Fruit fly (Drosophila melanogaster): ENCODE measurements around the gene CG32284.

dm6 chr3L:3159309-3160194, 26.9 kb upstream of the CG32284 start, which contains the start of the genes ND-30 and CG15812:
- TF ChIP-seq rgr (GFP tag; optimal IDR thresholded peaks at IDR 0.05) (no peak), tai (GFP tag; optimal IDR thresholded peaks at IDR 0.05) (no peak), Hr78 (GFP tag; optimal IDR thresholded peaks at IDR 0.05) (no peak), h (GFP tag; optimal IDR thresholded peaks at IDR 0.05) (no peak), fru (GFP tag; optimal IDR thresholded peaks at IDR 0.05) (no peak)
